Worm (Caenorhabditis elegans) whole organism, early embryonic: Measurements from ENCODE around the gene srh-218.

Experiments used
- B0310.2 ChIP-seq: sonication (generic microtip); optimal IDR thresholded peaks from 2 replicates; lab custom pipeline; 2016; ENCODE audit warnings: mild to moderate bottlenecking, missing genetic modification characterization, missing compliant biosample characterization
- F13C5.2 ChIP-seq: sonication (generic microtip); optimal IDR thresholded peaks from 2 replicates; lab custom pipeline; 2017; ENCODE audit warnings: mild to moderate bottlenecking, missing genetic modification characterization, inconsistent platforms, missing compliant biosample characterization
- aly-1 ChIP-seq: sonication (generic microtip); optimal IDR thresholded peaks from 2 replicates; lab custom pipeline; 2016; ENCODE audit warnings: missing genetic modification characterization, missing compliant biosample characterization
- ama-1 ChIP-seq: fragments of 150-350 bp; optimal IDR thresholded peaks from 2 replicates; lab custom pipeline; 2014
- ceh-13 ChIP-seq: fragments of 200-800 bp; sonication (Bioruptor generic); optimal IDR thresholded peaks from 2 replicates; lab custom pipeline; 2018; ENCODE audit warnings: mild to moderate bottlenecking, missing genetic modification characterization, missing compliant biosample characterization
- ceh-36 ChIP-seq: sonication (generic microtip); optimal IDR thresholded peaks from 2 replicates; lab custom pipeline; 2016; ENCODE audit warnings: missing genetic modification characterization, inconsistent platforms, missing compliant biosample characterization
- ets-7 ChIP-seq: sonication (generic microtip); optimal IDR thresholded peaks from 2 replicates; lab custom pipeline; 2016; ENCODE audit warnings: missing genotype, missing genetic modification characterization, missing compliant biosample characterization
- flt-1 ChIP-seq: fragments of 200-800 bp; sonication (Bioruptor generic); IDR thresholded peaks from 2 replicates; pipeline ENCODE4 v1.3.6; 2022; ENCODE audit warnings: missing genetic modification characterization, missing compliant biosample characterization
- hmbx-1 ChIP-seq: sonication (generic microtip); optimal IDR thresholded peaks from 2 replicates; lab custom pipeline; 2016; ENCODE audit warnings: mild to moderate bottlenecking, missing genetic modification characterization, missing compliant biosample characterization
- hmg-4 ChIP-seq: fragments of 200-800 bp; sonication (Bioruptor generic); optimal IDR thresholded peaks from 2 replicates; lab custom pipeline; 2018; ENCODE audit warnings: mild to moderate bottlenecking, missing genetic modification characterization, missing compliant biosample characterization
- hnd-1 ChIP-seq: sonication (generic microtip); optimal IDR thresholded peaks from 2 replicates; lab custom pipeline; 2016; ENCODE audit warnings: missing genetic modification characterization, missing compliant biosample characterization
- pes-1 ChIP-seq: fragments of 200-800 bp; sonication (Bioruptor generic); IDR thresholded peaks from 2 replicates; pipeline ENCODE4 v1.3.6; 2022; ENCODE audit warnings: missing genetic modification reagents, missing genetic modification characterization, missing compliant biosample characterization
- scrt-1 ChIP-seq: fragments of 200-800 bp; sonication (Bioruptor generic); IDR thresholded peaks from 2 replicates; pipeline ENCODE4 v1.3.6; 2022; ENCODE audit warnings: missing genetic modification characterization, missing compliant biosample characterization
- sea-1 ChIP-seq: fragments of 200-800 bp; sonication (Bioruptor generic); conservative IDR thresholded peaks from 2 replicates; pipeline ENCODE4 v1.3.6; 2022; ENCODE audit warnings: missing genetic modification characterization, missing compliant biosample characterization
- tbx-11 ChIP-seq: fragments of 200-800 bp; sonication (Bioruptor generic); IDR thresholded peaks from 2 replicates; pipeline ENCODE4 v1.3.6; 2022; ENCODE audit warnings: missing genetic modification characterization, missing compliant biosample characterization
- tbx-37 ChIP-seq: fragments of 200-800 bp; sonication (Bioruptor generic); conservative IDR thresholded peaks from 2 replicates; pipeline ENCODE4 v1.3.6; 2022; ENCODE audit warnings: missing genetic modification reagents, missing genetic modification characterization, missing compliant biosample characterization
- tra-4 ChIP-seq: sonication (generic microtip); optimal IDR thresholded peaks from 2 replicates; lab custom pipeline; 2017; ENCODE audit warnings: missing genetic modification characterization, missing compliant biosample characterization

Gene srh-218

DNA sequence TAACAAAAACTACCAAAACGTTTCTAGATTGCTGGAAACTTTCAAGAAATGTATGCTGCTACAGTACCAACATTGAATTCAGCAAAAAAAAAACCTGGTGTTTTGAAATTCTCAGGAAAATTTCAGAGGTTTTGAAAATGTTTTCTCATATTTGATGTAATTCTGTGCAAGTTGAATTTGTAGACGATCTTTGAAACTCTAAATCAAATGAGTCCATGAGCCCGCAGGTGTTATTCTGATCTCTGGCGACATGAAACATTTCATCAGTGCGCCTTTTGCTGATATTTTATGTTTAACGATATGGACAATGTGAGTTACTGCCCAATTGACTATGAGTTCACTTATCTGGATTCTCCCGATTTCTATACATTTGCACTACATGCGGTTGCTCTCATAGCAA lies at the start of gene srh-218:
Gene srh-218, plus strand, starts transcription at position 301 of the 400 bp plus-strand sequence.
- TF ChIP-seq B0310.2 (tag; lab: Kevin White, UChicago) (no peak), ceh-36 (no peak), ama-1 (no peak), ceh-13 (GFP tag; lab: Kevin White, UChicago) (no peak), aly-1 (tag; lab: Kevin White, UChicago) (no peak), hnd-1 (tag; lab: Kevin White, UChicago) (no peak), hmbx-1 (tag; lab: Kevin White, UChicago) (no peak), tbx-11 (GFP tag; lab: Robert Waterston, UW) (no peak), pes-1 (GFP tag; lab: Robert Waterston, UW) (no peak), ets-7 (no peak)

DNA sequence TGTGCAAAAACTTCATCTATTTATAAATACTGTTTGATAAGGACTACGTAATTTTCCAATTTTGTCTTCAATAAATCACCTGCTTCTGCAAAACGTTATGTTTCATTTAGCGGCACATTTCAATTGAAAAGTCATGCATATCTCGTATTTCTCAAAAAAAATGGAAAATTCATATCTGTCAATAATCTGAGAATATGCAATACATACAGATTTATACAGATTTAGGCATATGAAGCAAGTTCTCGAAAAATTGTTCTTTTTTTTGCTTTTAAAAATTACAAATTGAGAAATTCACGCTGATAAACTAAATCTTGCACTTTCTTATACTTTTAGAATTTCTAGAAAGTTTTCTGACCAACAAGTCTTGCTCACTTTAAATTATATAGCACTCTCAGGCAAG lies 49.6 kb upstream of the srh-218 start, which contains the start of gene T26H5.11:
Gene T26H5.11, minus strand, starts transcription at position 101 of the 400 bp plus-strand sequence.
- TF ChIP-seq ama-1 (no peak), sea-1 (no peak), aly-1 (tag; lab: Kevin White, UChicago) (no peak), tbx-11 (GFP tag; lab: Robert Waterston, UW) (no peak), pes-1 (GFP tag; lab: Robert Waterston, UW) (no peak), tra-4 (tag; lab: Kevin White, UChicago) (no peak), ceh-36 (no peak), tbx-37 (no peak), F13C5.2 (tag; lab: Kevin White, UChicago) (no peak), hnd-1 (tag; lab: Kevin White, UChicago) (no peak), B0310.2 (tag; lab: Kevin White, UChicago) (no peak), hmg-4 (GFP tag; lab: Kevin White, UChicago) (no peak), ets-7 (no peak), scrt-1 (GFP tag; lab: Robert Waterston, UW) (no peak)

DNA sequence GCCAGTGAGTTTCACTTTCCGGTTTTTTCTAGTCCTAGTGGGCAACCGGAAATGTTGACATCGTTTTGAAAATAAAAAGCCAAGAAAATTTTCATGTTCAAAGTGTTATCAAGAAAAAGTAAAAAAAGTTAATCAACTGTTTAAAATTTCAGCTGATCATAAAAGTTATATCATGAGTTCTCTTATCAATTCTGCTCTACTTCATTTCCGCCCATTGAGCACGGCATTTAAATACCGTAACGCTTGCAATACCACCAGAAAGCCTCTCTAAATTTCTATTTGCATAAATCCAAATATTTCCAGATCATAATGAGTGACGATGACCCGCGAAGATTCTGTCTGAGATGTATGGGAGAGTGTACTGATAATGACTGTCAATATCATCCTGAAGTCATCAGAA lies 49.2 kb upstream of the srh-218 start, which contains the start of gene T26H5.9:
Gene T26H5.9, plus strand, starts transcription at position 302 of the 400 bp plus-strand sequence.
- TF ChIP-seq ets-7 = no peak

DNA sequence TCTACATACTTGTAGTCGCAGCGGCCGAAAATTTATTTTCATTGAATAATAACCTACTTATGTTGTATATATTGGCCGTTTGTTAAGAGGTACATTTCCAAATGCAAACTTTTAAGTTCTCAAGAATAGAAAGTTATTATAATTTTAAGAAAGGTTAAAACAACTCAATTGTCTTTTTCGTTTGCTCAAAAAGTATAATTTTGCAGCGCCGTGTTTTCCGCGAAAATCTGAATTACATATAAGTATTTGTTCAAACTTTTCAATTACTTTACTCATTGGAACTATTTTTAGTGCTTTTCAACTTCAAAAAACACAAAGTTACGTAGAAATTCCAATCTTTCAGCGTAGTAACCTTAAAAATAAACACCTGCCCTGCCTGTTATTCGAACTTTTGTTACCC lies 48.3 kb upstream of the srh-218 start, which contains the start of gene srh-239:
Gene srh-239, plus strand, starts transcription at position 301 of the 400 bp plus-strand sequence.
- TF ChIP-seq sea-1 = no peak

DNA sequence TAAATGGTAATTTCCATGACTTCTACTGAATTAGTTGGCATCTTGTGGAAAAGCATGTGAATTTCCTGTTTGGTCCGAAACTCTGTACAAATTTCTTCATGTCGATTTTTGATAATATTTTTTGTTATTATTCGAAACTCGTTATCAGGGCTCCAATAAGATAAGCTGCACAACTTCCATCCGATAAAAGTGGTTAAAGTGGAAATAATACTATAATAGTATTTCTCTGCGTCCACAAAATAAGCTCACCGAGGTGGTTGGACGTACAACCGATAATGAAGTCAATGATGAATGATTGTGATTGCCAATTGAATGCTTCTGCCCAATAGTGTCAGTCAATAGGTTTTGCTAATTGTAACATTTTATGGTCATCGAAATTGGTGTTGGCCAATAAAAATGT lies 45.4 kb upstream of the srh-218 start, which contains the start of gene T26H5.4:
Gene T26H5.4, minus strand, starts transcription at position 294 of the 400 bp plus-strand sequence.
- no peak for TF ChIP-seq ceh-13 (GFP tag; lab: Kevin White, UChicago)
- TF ChIP-seq tbx-11 (GFP tag; lab: Robert Waterston, UW) = no peak
- TF ChIP-seq ceh-36 = no peak
- TF ChIP-seq hnd-1 (tag; lab: Kevin White, UChicago) = no peak
- no peak for TF ChIP-seq B0310.2 (tag; lab: Kevin White, UChicago)
- no peak for TF ChIP-seq tra-4 (tag; lab: Kevin White, UChicago)
- no peak for TF ChIP-seq pes-1 (GFP tag; lab: Robert Waterston, UW)
- TF ChIP-seq ets-7 = no peak
- no peak for TF ChIP-seq ama-1
- no peak for TF ChIP-seq aly-1 (tag; lab: Kevin White, UChicago)
- no peak for TF ChIP-seq hmg-4 (GFP tag; lab: Kevin White, UChicago)
- no peak for TF ChIP-seq F13C5.2 (tag; lab: Kevin White, UChicago)
- TF ChIP-seq tbx-37 = no peak
- no peak for TF ChIP-seq flt-1 (GFP tag; lab: Robert Waterston, UW)
- no peak for TF ChIP-seq hmbx-1 (tag; lab: Kevin White, UChicago)

DNA sequence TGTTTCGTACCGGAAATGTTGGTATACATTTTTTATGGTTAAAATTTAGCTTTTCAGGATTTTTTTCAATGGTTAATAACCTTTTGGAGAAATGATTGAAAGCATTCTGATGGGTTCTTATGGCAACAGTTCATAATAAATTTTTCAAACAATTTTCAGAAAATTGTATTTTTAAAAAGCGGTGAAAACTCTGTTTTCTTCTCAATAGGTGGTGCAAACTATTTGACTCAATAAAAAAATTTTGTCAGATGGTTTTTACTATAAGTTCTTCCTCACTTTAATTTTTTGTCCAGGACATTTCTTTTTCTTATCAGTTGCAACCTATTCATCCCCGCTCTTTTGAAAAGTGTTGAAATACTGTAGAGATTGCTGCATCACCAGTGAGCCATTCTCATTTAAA lies 44.9 kb upstream of the srh-218 start, which contains the start of gene T26H5.14:
Gene T26H5.14, plus strand, starts transcription at position 301 of the 400 bp plus-strand sequence.
- no peak for TF ChIP-seq tbx-11 (GFP tag; lab: Robert Waterston, UW)
- TF ChIP-seq tbx-37 = no peak
- no peak for TF ChIP-seq sea-1
- TF ChIP-seq hnd-1 (tag; lab: Kevin White, UChicago) = no peak
- no peak for TF ChIP-seq aly-1 (tag; lab: Kevin White, UChicago)
- no peak for TF ChIP-seq F13C5.2 (tag; lab: Kevin White, UChicago)
- no peak for TF ChIP-seq tra-4 (tag; lab: Kevin White, UChicago)
- no peak for TF ChIP-seq ceh-36
- TF ChIP-seq ets-7 = no peak
- TF ChIP-seq hmbx-1 (tag; lab: Kevin White, UChicago) = no peak
- TF ChIP-seq ceh-13 (GFP tag; lab: Kevin White, UChicago) = no peak
- TF ChIP-seq pes-1 (GFP tag; lab: Robert Waterston, UW) = no peak
- no peak for TF ChIP-seq flt-1 (GFP tag; lab: Robert Waterston, UW)
- TF ChIP-seq B0310.2 (tag; lab: Kevin White, UChicago) = no peak
- no peak for TF ChIP-seq hmg-4 (GFP tag; lab: Kevin White, UChicago)
- no peak for TF ChIP-seq ama-1

DNA sequence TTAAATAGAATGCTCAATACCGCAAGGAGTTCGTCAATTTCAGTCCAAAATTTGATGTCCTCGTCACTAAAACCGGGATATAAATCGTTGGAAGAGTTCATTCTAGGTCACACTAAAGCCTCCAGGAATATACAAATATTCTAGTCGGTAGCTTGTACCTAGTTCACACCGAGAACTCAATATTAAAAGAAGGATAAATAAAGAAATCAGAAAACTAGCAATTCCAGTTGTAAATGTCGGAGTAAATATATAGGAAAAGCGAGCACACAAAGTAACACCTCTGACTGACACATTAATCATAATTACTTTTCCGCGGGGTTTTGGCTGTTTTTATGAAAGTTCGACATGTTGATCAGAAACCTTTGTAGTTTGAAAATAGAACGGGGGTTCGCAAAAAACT lies 42.4 kb upstream of the srh-218 start, which contains the start of gene srw-33:
Gene srw-33, minus strand, starts transcription at position 101 of the 400 bp plus-strand sequence.
- TF ChIP-seq F13C5.2 (tag; lab: Kevin White, UChicago) (no peak), scrt-1 (GFP tag; lab: Robert Waterston, UW) (no peak), B0310.2 (tag; lab: Kevin White, UChicago) (no peak), ama-1 (no peak), ceh-13 (GFP tag; lab: Kevin White, UChicago) (no peak), pes-1 (GFP tag; lab: Robert Waterston, UW) (no peak), tra-4 (tag; lab: Kevin White, UChicago) (no peak), hmbx-1 (tag; lab: Kevin White, UChicago) (no peak), ets-7 (no peak), flt-1 (GFP tag; lab: Robert Waterston, UW) (no peak), ceh-36 (no peak), sea-1 (no peak), tbx-37 (no peak)

ce11 chrV:15454322-15454721 lies 39.5 kb upstream of the srh-218 start:
- no peak for TF ChIP-seq pes-1 (GFP tag; lab: Robert Waterston, UW)
- TF ChIP-seq F13C5.2 (tag; lab: Kevin White, UChicago) = no peak
- TF ChIP-seq tbx-37 = no peak
- TF ChIP-seq ets-7 = no peak
- TF ChIP-seq hmg-4 (GFP tag; lab: Kevin White, UChicago) = no peak
- no peak for TF ChIP-seq scrt-1 (GFP tag; lab: Robert Waterston, UW)
- TF ChIP-seq B0310.2 (tag; lab: Kevin White, UChicago) = no peak
- no peak for TF ChIP-seq ceh-36
- no peak for TF ChIP-seq ceh-13 (GFP tag; lab: Kevin White, UChicago)
- no peak for TF ChIP-seq hnd-1 (tag; lab: Kevin White, UChicago)
- TF ChIP-seq ama-1 = no peak
- TF ChIP-seq hmbx-1 (tag; lab: Kevin White, UChicago) = no peak
- no peak for TF ChIP-seq tra-4 (tag; lab: Kevin White, UChicago)
